Worm (Caenorhabditis elegans) whole organism, midembryonic: ENCODE measurements around the gene fipr-4.

Experiments used
- T22C8.4 ChIP-seq: fragments of 200-800 bp; sonication (Bioruptor generic); IDR thresholded peaks from 2 replicates; pipeline ENCODE4 v1.3.6; 2022; ENCODE audit warnings: missing genetic modification characterization, missing compliant biosample characterization
- cog-1 ChIP-seq: sonication (generic microtip); optimal IDR thresholded peaks from 2 replicates; lab custom pipeline; 2016; ENCODE audit warnings: missing genetic modification characterization, missing compliant biosample characterization
- flt-1 ChIP-seq: fragments of 200-800 bp; sonication (Bioruptor generic); IDR thresholded peaks from 2 replicates; pipeline ENCODE4 v1.3.6; 2022; ENCODE audit warnings: missing genetic modification characterization, missing compliant biosample characterization
- klf-2 ChIP-seq: fragments of 200-800 bp; sonication (Bioruptor generic); conservative IDR thresholded peaks from 2 replicates; pipeline ENCODE4 v1.3.6; 2022; ENCODE audit warnings: missing genetic modification reagents, missing genetic modification characterization, missing compliant biosample characterization
- med-1 ChIP-seq: sonication (generic microtip); optimal IDR thresholded peaks from 2 replicates; lab custom pipeline; 2017; ENCODE audit warnings: missing genetic modification characterization, mild to moderate bottlenecking, missing compliant biosample characterization, antibody characterized with exemption, missing genetic modification reagents; ENCODE audit not compliant: insufficient read depth
- ref-1 ChIP-seq: fragments of 200-800 bp; sonication (Bioruptor generic); conservative IDR thresholded peaks from 2 replicates; pipeline ENCODE4 v1.3.6; 2022; ENCODE audit warnings: missing genetic modification reagents, missing genetic modification characterization, missing compliant biosample characterization
- tab-1 ChIP-seq: fragments of 200-800 bp; sonication (Bioruptor generic); IDR thresholded peaks from 2 replicates; pipeline ENCODE4 v1.3.6; 2022; ENCODE audit warnings: missing genetic modification characterization, missing compliant biosample characterization
- ztf-23 ChIP-seq: fragments of 200-800 bp; sonication (Bioruptor generic); IDR thresholded peaks from 2 replicates; pipeline ENCODE4 v1.3.6; 2022; ENCODE audit warnings: missing genetic modification reagents, missing genetic modification characterization, missing compliant biosample characterization
- ztf-29 ChIP-seq: fragments of 200-800 bp; sonication (Bioruptor generic); IDR thresholded peaks from 2 replicates; pipeline ENCODE4 v1.3.6; 2022; ENCODE audit warnings: missing genetic modification reagents, missing genetic modification characterization, missing compliant biosample characterization

fipr-4 gene

ce11 chrV:10206502-10206901, 21.8 kb downstream of the fipr-4 start, which contains the start of gene rpc-25:
Gene rpc-25, minus strand, starts transcription at chrV:10206602.
- TF ChIP-seq ztf-23 (GFP tag; lab: Robert Waterston, UW) (no peak), ref-1 (GFP tag; lab: Robert Waterston, UW) (no peak), med-1 (GFP tag; lab: Kevin White, UChicago) (no peak), cog-1 (tag; lab: Kevin White, UChicago) (no peak), ztf-29 (GFP tag; lab: Robert Waterston, UW) (no peak), klf-2 (GFP tag; lab: Robert Waterston, UW) (no peak), T22C8.4 (GFP tag; lab: Robert Waterston, UW) (no peak), flt-1 (GFP tag; lab: Robert Waterston, UW) (no peak), tab-1 (GFP tag; lab: Robert Waterston, UW) (no peak)

ce11 chrV:10205483-10205882, 22.8 kb downstream of the fipr-4 start, which contains the start of gene ZK856.16:
Gene ZK856.16, minus strand, starts transcription at chrV:10205583.
- TF ChIP-seq ref-1 (GFP tag; lab: Robert Waterston, UW): no peak
- TF ChIP-seq flt-1 (GFP tag; lab: Robert Waterston, UW): no peak
- no peak for TF ChIP-seq med-1 (GFP tag; lab: Kevin White, UChicago)
- TF ChIP-seq T22C8.4 (GFP tag; lab: Robert Waterston, UW): no peak
- no peak for TF ChIP-seq cog-1 (tag; lab: Kevin White, UChicago)
- TF ChIP-seq ztf-29 (GFP tag; lab: Robert Waterston, UW): no peak
- no peak for TF ChIP-seq tab-1 (GFP tag; lab: Robert Waterston, UW)
- no peak for TF ChIP-seq ztf-23 (GFP tag; lab: Robert Waterston, UW)

ce11 chrV:10204863-10205338, 23.4 kb downstream of the fipr-4 start, which contains the start of the genes ZK856.19 and ZK856.11:
Gene ZK856.19, minus strand, starts transcription at chrV:10204913.
Gene ZK856.11, minus strand, starts transcription at chrV:10204938.
- no peak for TF ChIP-seq ref-1 (GFP tag; lab: Robert Waterston, UW)
- no peak for TF ChIP-seq flt-1 (GFP tag; lab: Robert Waterston, UW)
- TF ChIP-seq cog-1 (tag; lab: Kevin White, UChicago): no peak
- no peak for TF ChIP-seq ztf-29 (GFP tag; lab: Robert Waterston, UW)
- no peak for TF ChIP-seq ztf-23 (GFP tag; lab: Robert Waterston, UW)
- TF ChIP-seq klf-2 (GFP tag; lab: Robert Waterston, UW): no peak
- TF ChIP-seq med-1 (GFP tag; lab: Kevin White, UChicago): no peak
- no peak for TF ChIP-seq tab-1 (GFP tag; lab: Robert Waterston, UW)

ce11 chrV:10203435-10204009, 24.7 kb downstream of the fipr-4 start, which contains the start of gene chpf-1:
Gene chpf-1, minus strand, starts transcription at chrV:10203485.
- TF ChIP-seq ztf-23 (GFP tag; lab: Robert Waterston, UW): no peak
- no peak for TF ChIP-seq tab-1 (GFP tag; lab: Robert Waterston, UW)
- no peak for TF ChIP-seq klf-2 (GFP tag; lab: Robert Waterston, UW)
- TF ChIP-seq ztf-29 (GFP tag; lab: Robert Waterston, UW): no peak
- no peak for TF ChIP-seq flt-1 (GFP tag; lab: Robert Waterston, UW)
- TF ChIP-seq med-1 (GFP tag; lab: Kevin White, UChicago): no peak
- TF ChIP-seq T22C8.4 (GFP tag; lab: Robert Waterston, UW): no peak; the same call in 1 of the 2 replicates

ce11 chrV:10202340-10202739, 25.9 kb downstream of the fipr-4 start:
- TF ChIP-seq tab-1 (GFP tag; lab: Robert Waterston, UW) (no peak), cog-1 (tag; lab: Kevin White, UChicago) (no peak), ztf-29 (GFP tag; lab: Robert Waterston, UW) (no peak), med-1 (GFP tag; lab: Kevin White, UChicago) (no peak)

ce11 chrV:10201913-10202312, 26.3 kb downstream of the fipr-4 start, which contains the start of gene ZK856.7:
Gene ZK856.7, plus strand, starts transcription at chrV:10202098.
- TF ChIP-seq cog-1 (tag; lab: Kevin White, UChicago) (no peak), med-1 (GFP tag; lab: Kevin White, UChicago) (no peak), ztf-23 (GFP tag; lab: Robert Waterston, UW) (no peak), flt-1 (GFP tag; lab: Robert Waterston, UW) (no peak), T22C8.4 (GFP tag; lab: Robert Waterston, UW) (no peak), klf-2 (GFP tag; lab: Robert Waterston, UW) (no peak), ztf-29 (GFP tag; lab: Robert Waterston, UW) (no peak), tab-1 (GFP tag; lab: Robert Waterston, UW) (no peak), ref-1 (GFP tag; lab: Robert Waterston, UW) (no peak)

ce11 chrV:10198386-10198785, 29.9 kb downstream of the fipr-4 start, which contains the start of gene ZK856.6:
Gene ZK856.6, plus strand, starts transcription at chrV:10198686.
- TF ChIP-seq klf-2 (GFP tag; lab: Robert Waterston, UW): no peak
- no peak for TF ChIP-seq tab-1 (GFP tag; lab: Robert Waterston, UW)
- TF ChIP-seq med-1 (GFP tag; lab: Kevin White, UChicago): no peak
- no peak for TF ChIP-seq ztf-29 (GFP tag; lab: Robert Waterston, UW)
- no peak for TF ChIP-seq cog-1 (tag; lab: Kevin White, UChicago)
- TF ChIP-seq ref-1 (GFP tag; lab: Robert Waterston, UW): no peak
- no peak for TF ChIP-seq flt-1 (GFP tag; lab: Robert Waterston, UW)
- no peak for TF ChIP-seq ztf-23 (GFP tag; lab: Robert Waterston, UW)
- no peak for TF ChIP-seq T22C8.4 (GFP tag; lab: Robert Waterston, UW)

- TF ChIP-seq flt-1 (GFP tag; lab: Robert Waterston, UW) (no peak), cog-1 (tag; lab: Kevin White, UChicago) (no peak), ztf-29 (GFP tag; lab: Robert Waterston, UW) (no peak), klf-2 (GFP tag; lab: Robert Waterston, UW) (no peak), ref-1 (GFP tag; lab: Robert Waterston, UW) (no peak), tab-1 (GFP tag; lab: Robert Waterston, UW) (no peak), med-1 (GFP tag; lab: Kevin White, UChicago) (no peak), ztf-23 (GFP tag; lab: Robert Waterston, UW) (no peak), T22C8.4 (GFP tag; lab: Robert Waterston, UW) (no peak)
Observed at ce11 chrV:10191242-10191641, 37.0 kb downstream of the fipr-4 start.
